Worm (Caenorhabditis elegans) whole organism, L3 larva: ENCODE results near the gene C08F11.13.
A peak's percentile ranks its signal among the peaks of the same experiment; 100 is the strongest.

Experiments
- ceh-16 ChIP-seq: sonication (generic microtip); optimal IDR thresholded peaks from 2 replicates; lab custom pipeline; 2017; ENCODE audit warnings: missing biosample characterization, missing genetic modification characterization
- ceh-28 ChIP-seq: fragments of 150-350 bp; optimal IDR thresholded peaks from 2 replicates; lab custom pipeline; 2014; ENCODE audit warnings: missing biosample characterization, missing genetic modification reagents, missing genetic modification characterization
- ceh-82 ChIP-seq: fragments of 150-350 bp; optimal IDR thresholded peaks from 2 replicates; lab custom pipeline; 2014; ENCODE audit warnings: missing biosample characterization, missing genetic modification characterization
- ceh-9 ChIP-seq: sonication (generic microtip); optimal IDR thresholded peaks from 2 replicates; lab custom pipeline; 2018; ENCODE audit warnings: missing biosample characterization, missing genetic modification characterization
- egl-5 ChIP-seq: fragments of 150-350 bp; optimal IDR thresholded peaks from 2 replicates; lab custom pipeline; 2017; ENCODE audit warnings: missing biosample characterization, missing genetic modification reagents, missing genetic modification characterization, inconsistent platforms
- elt-1 ChIP-seq: fragments of 150-350 bp; optimal IDR thresholded peaks from 2 replicates; lab custom pipeline; 2014; ENCODE audit warnings: missing biosample characterization, missing genetic modification characterization
- elt-3 ChIP-seq, 3 experiments: fragments of 150-350 bp in 1 of 3; sonication (generic microtip) in 2 of 3; optimal IDR thresholded peaks; 2 replicates in 2 of 3; 4 replicates in 1 of 3; lab custom pipeline; 2014 to 2017; ENCODE audit warnings: missing biosample characterization in 3 of 3, missing genetic modification characterization in 3 of 3
- fkh-10 ChIP-seq: sonication (generic microtip); optimal IDR thresholded peaks from 2 replicates; lab custom pipeline; 2017; ENCODE audit warnings: missing biosample characterization, missing genetic modification reagents, missing genetic modification characterization
- hmg-11 ChIP-seq: sonication (generic microtip); optimal IDR thresholded peaks from 2 replicates; lab custom pipeline; 2016; ENCODE audit warnings: missing genetic modification characterization, missing compliant biosample characterization
- lin-15B ChIP-seq: fragments of 150-350 bp; optimal IDR thresholded peaks from 2 replicates; lab custom pipeline; 2014; ENCODE audit warnings: missing biosample characterization, missing genetic modification characterization
- lin-39 ChIP-seq: fragments of 150-350 bp; optimal IDR thresholded peaks from 2 replicates; lab custom pipeline; 2018; ENCODE audit warnings: missing biosample characterization, missing genetic modification reagents, missing genetic modification characterization
- mdl-1 ChIP-seq: fragments of 150-350 bp; optimal IDR thresholded peaks from 2 replicates; lab custom pipeline; 2014; ENCODE audit warnings: missing biosample characterization, missing genetic modification characterization
- mml-1 ChIP-seq: fragments of 150-350 bp; sonication (generic microtip); optimal IDR thresholded peaks from 3 replicates; lab custom pipeline; 2014; ENCODE audit warnings: missing biosample characterization, missing genetic modification characterization
- nhr-11 ChIP-seq: fragments of 150-350 bp; optimal IDR thresholded peaks from 2 replicates; lab custom pipeline; 2014; ENCODE audit warnings: missing biosample characterization, missing genetic modification characterization
- nhr-12 ChIP-seq: fragments of 150-350 bp; optimal IDR thresholded peaks from 2 replicates; lab custom pipeline; 2014; ENCODE audit warnings: missing biosample characterization, missing genetic modification characterization
- nhr-237 ChIP-seq: fragments of 150-350 bp; optimal IDR thresholded peaks from 2 replicates; lab custom pipeline; 2014; ENCODE audit warnings: missing biosample characterization, missing genetic modification characterization
- nhr-25 ChIP-seq: sonication (generic microtip); optimal IDR thresholded peaks from 2 replicates; lab custom pipeline; 2017; ENCODE audit warnings: missing biosample characterization, missing genetic modification characterization
- nhr-43 ChIP-seq: sonication (generic microtip); optimal IDR thresholded peaks from 2 replicates; lab custom pipeline; 2016; ENCODE audit warnings: mild to moderate bottlenecking, missing genetic modification characterization, missing compliant biosample characterization; ENCODE audit not compliant: poor library complexity, severe bottlenecking
- nhr-76 ChIP-seq: fragments of 150-350 bp; sonication (generic microtip); optimal IDR thresholded peaks from 5 replicates; lab custom pipeline; 2014; ENCODE audit warnings: missing biosample characterization, missing genetic modification characterization
- nhr-77 ChIP-seq: fragments of 150-350 bp; optimal IDR thresholded peaks from 2 replicates; lab custom pipeline; 2014; ENCODE audit warnings: missing biosample characterization, missing genetic modification characterization
- pha-4 ChIP-seq: fragments of 150-350 bp; optimal IDR thresholded peaks from 2 replicates; lab custom pipeline; 2014; ENCODE audit warnings: missing biosample characterization, missing genetic modification reagents, missing genetic modification characterization
- pqm-1 ChIP-seq: fragments of 150-350 bp; optimal IDR thresholded peaks from 2 replicates; lab custom pipeline; 2017; ENCODE audit warnings: missing biosample characterization, missing genetic modification characterization, inconsistent platforms
- sea-2 ChIP-seq: fragments of 150-350 bp; sonication (generic microtip); optimal IDR thresholded peaks from 4 replicates; lab custom pipeline; 2014; ENCODE audit warnings: missing biosample characterization, missing genetic modification reagents, missing genetic modification characterization
- snpc-4 ChIP-seq: fragments of 150-350 bp; optimal IDR thresholded peaks from 2 replicates; lab custom pipeline; 2014; ENCODE audit warnings: missing biosample characterization, missing genetic modification characterization
- unc-39 ChIP-seq: sonication (generic microtip); optimal IDR thresholded peaks from 4 replicates; lab custom pipeline; 2017; ENCODE audit warnings: missing biosample characterization, missing genetic modification characterization
- unc-62 ChIP-seq: fragments of 150-350 bp; sonication (generic microtip); optimal IDR thresholded peaks from 4 replicates; lab custom pipeline; 2014; ENCODE audit warnings: missing biosample characterization, missing genetic modification reagents, missing genetic modification characterization
- zag-1 ChIP-seq: fragments of 150-350 bp; optimal IDR thresholded peaks from 2 replicates; lab custom pipeline; 2014; ENCODE audit warnings: missing biosample characterization, missing genetic modification characterization
- ztf-11 ChIP-seq: fragments of 150-350 bp; optimal IDR thresholded peaks from 2 replicates; lab custom pipeline; 2014; ENCODE audit warnings: missing biosample characterization, missing genetic modification characterization
- ztf-4 ChIP-seq: fragments of 150-350 bp; optimal IDR thresholded peaks from 2 replicates; lab custom pipeline; 2014; ENCODE audit warnings: missing biosample characterization, missing genetic modification characterization

The C08F11.13 gene

DNA sequence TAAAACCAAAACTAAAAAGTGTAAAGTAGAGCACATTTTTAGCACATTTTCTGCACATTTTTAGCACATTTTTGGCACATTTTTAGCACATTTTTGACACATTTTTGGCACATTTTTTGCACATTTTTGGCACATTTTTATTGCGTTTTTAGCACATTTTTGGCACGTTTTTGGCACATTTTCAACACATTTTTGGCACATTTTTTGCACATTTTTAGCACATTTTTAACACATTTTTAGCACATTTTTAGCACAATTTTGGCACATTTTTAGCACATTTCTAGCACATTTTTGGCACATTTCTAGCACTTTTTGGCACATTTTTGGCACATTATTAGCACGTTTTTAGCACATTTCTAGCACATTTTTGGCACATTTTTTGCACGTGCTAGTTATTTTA, 34.0 kb downstream of the C08F11.13 start:
- no peak for TF ChIP-seq snpc-4
- TF ChIP-seq nhr-43 (tag; lab: Kevin White, UChicago) = no peak
- no peak for TF ChIP-seq mdl-1 (tag; lab: Kevin White, UChicago)
- TF ChIP-seq ztf-11 = no peak
- no peak for TF ChIP-seq sea-2 (GFP tag; lab: Kevin White, UChicago)
- TF ChIP-seq lin-39 (tag; lab: Kevin White, UChicago) = no peak

DNA sequence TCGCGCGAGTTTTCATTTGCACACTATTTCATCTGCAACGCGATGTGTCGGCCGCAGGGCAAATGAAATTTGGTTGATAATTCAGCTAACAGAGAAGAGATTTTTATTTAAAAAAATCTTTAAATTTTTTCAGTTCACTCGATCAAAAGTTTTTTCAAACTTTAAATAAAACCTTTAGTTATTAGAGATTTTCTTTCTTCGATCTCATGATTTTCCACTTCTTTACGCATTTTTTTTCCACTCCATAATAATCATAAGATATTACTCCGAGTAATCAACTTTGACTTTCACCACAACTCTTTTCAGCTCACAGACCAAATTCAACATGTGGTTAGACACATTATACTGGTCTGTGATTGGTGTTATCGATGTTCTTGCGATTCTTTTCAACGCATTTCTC, 35.0 kb downstream of the C08F11.13 start, which contains the start of gene srd-10:
Gene srd-10 (plus strand): TSS at position 301 of the 400 bp plus-strand sequence.
- TF ChIP-seq nhr-76 (tag; lab: Kevin White, UChicago) (no peak), ztf-4 (tag; lab: Kevin White, UChicago) (no peak), mml-1 (tag; lab: Kevin White, UChicago) (no peak), ceh-28 (tag; lab: Kevin White, UChicago) (no peak), unc-62 (no peak), nhr-237 (tag; lab: Kevin White, UChicago) (no peak), ceh-16 (tag; lab: Kevin White, UChicago) (no peak), nhr-25 (tag; lab: Kevin White, UChicago) (no peak), fkh-10 (GFP tag; lab: Kevin White, UChicago) (no peak), ceh-82 (tag; lab: Kevin White, UChicago) (no peak), elt-3 (tag; optimal IDR thresholded peaks at IDR 0.05; lab: Kevin White, UChicago) (no peak), pha-4 (tag; lab: Kevin White, UChicago) (no peak), unc-39 (tag; lab: Kevin White, UChicago) (no peak), nhr-77 (tag; lab: Kevin White, UChicago) (no peak), nhr-11 (tag; lab: Kevin White, UChicago) (no peak), pqm-1 (tag; lab: Kevin White, UChicago) (no peak), lin-39 (tag; lab: Kevin White, UChicago) (no peak)

- no peak for TF ChIP-seq elt-1
- TF ChIP-seq ceh-9 = no peak
- TF ChIP-seq fkh-10 (GFP tag; lab: Kevin White, UChicago) = peak; percentile 56
Measured at ce11 chrIV:13564284-13564683, 45.4 kb downstream of the C08F11.13 start.

ce11 chrIV:13561629-13562028, 48.1 kb downstream of the C08F11.13 start, which contains the start of the genes Y45F10B.13 and qui-1:
Gene Y45F10B.13, minus strand, starts transcription at chrIV:13561729.
Gene qui-1, plus strand, starts transcription at chrIV:13561861.
- no peak for TF ChIP-seq zag-1 (tag; lab: Kevin White, UChicago)
- TF ChIP-seq nhr-12 (tag; lab: Kevin White, UChicago) = no peak

DNA sequence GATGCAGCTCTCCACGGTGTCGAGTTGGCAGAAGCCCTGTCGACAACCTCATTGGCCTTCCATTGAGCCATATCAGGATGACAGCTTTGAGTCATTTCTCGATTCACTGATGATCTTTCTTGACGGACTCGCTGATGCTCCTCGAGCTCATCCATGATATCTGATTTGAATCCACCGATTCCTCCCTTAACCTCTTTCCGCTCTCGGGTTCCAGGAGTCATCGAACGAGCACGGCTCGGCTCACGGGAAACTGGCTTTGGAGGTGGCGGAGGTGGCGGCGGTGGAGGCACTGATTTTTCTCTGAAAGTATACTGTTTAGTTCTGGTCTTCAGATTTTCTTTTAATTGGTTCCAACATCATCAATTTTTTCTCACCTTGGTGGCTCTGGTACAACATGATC, 50.7 kb downstream of the C08F11.13 start:
- TF ChIP-seq lin-15B (no peak), hmg-11 (tag; lab: Kevin White, UChicago) (no peak), mml-1 (tag; lab: Kevin White, UChicago) (no peak), egl-5 (no peak), fkh-10 (GFP tag; lab: Kevin White, UChicago) (no peak)
